Fruit fly (Drosophila melanogaster): ENCODE measurements around the gene slgA.

The slgA gene

DNA sequence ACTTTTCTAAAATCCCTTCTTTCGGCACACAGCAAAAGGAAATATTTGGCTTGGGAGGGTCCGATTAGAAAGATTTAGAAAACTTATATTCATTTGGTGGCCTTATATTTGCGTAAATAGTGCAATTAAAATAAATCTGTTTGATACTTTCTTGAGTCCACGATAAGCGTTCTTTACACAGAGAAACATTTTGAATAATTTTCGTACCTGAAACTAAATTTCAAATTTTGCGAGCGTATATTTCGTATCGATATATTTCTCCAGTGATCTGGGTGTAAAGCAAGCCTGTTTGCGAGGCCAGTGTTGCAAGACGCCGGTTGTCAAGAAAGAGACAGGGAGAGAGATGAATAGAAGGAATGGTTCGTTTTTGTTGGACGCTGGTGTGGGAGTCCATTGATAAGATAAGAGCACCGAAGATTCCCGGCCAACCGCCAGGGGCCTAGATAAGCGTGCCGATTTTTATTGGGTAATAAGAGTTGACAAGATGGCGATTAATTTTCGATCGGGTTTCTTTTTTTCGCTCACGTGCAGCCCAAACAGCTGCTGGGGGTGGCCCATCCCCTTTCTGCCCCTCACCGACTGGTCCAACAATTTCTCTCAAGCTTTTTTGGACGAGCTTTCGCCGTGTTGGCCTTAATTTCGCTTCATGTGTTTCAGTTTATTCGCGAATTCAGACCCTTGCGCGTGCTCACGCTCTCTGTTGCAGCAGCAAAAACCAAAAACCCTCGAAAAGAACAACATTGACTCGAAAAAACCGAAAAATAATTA, at the start of gene slgA (continued):
- TF ChIP-seq Doc2 (GFP tag; IDR thresholded peaks at IDR 0.05) (no peak), bigmax (GFP tag; optimal IDR thresholded peaks at IDR 0.05) (no peak), CG8281 (tag; optimal IDR thresholded peaks at IDR 0.05) (no peak), zen2 (GFP tag; IDR thresholded peaks at IDR 0.05; ENCODE audit: partially characterized antibody) (peak; percentile 64), CG17568 (GFP tag; optimal IDR thresholded peaks at IDR 0.05) (no peak), zfh1 (GFP tag; IDR thresholded peaks at IDR 0.05) (0 out of 3 replicates have a peak, but pooled peaks have one; percentile 26), CG4854 (GFP tag; optimal IDR thresholded peaks at IDR 0.05) (peak; percentile 5), Trl (optimal IDR thresholded peaks at IDR 0.05) (no peak), Trl (GFP tag; optimal IDR thresholded peaks at IDR 0.05) (no peak), ranshi (GFP tag; IDR thresholded peaks at IDR 0.05) (no peak), az2 (GFP tag; optimal IDR thresholded peaks at IDR 0.05) (peak; percentile 14), toy (GFP tag; IDR thresholded peaks at IDR 0.05) (no peak), CG13424 (tag; optimal IDR thresholded peaks at IDR 0.05) (no peak), unpg (GFP tag; optimal IDR thresholded peaks at IDR 0.05) (no peak), CG14710 (tag; optimal IDR thresholded peaks at IDR 0.05) (peak; percentile 59), Hsf (GFP tag; optimal IDR thresholded peaks at IDR 0.05) (no peak), CG2889 (GFP tag; IDR thresholded peaks at IDR 0.05) (no peak), CG11695 (GFP tag; IDR thresholded peaks at IDR 0.05) (no peak), CG3726 (GFP tag; IDR thresholded peaks at IDR 0.05) (no peak), Chrac-16 (GFP tag; optimal IDR thresholded peaks at IDR 0.05) (peak; percentile 6), Fer2 (tag; optimal IDR thresholded peaks at IDR 0.05) (no peak), CG2712 (tag; optimal IDR thresholded peaks at IDR 0.05) (no peak), chinmo (GFP tag; IDR thresholded peaks at IDR 0.05; ENCODE audit: partially characterized antibody) (peak; percentile 62; the same call in 1 of the 4 replicates), CG6854 (GFP tag; optimal IDR thresholded peaks at IDR 0.05) (no peak), bab2 (GFP tag; optimal IDR thresholded peaks at IDR 0.05) (no peak), Fer1 (GFP tag; optimal IDR thresholded peaks at IDR 0.05) (no peak), CG6689 (GFP tag; IDR thresholded peaks at IDR 0.05) (no peak), mirr (GFP tag; optimal IDR thresholded peaks at IDR 0.05) (no peak), wdn (GFP tag; IDR thresholded peaks at IDR 0.05) (no peak), CG1647 (GFP tag; optimal IDR thresholded peaks at IDR 0.05) (peak; percentile 43), usp (GFP tag; optimal IDR thresholded peaks at IDR 0.05) (no peak), klu (GFP tag; IDR thresholded peaks at IDR 0.05) (no peak), Awh (GFP tag; IDR thresholded peaks at IDR 0.05) (no peak), CG12391 (tag; optimal IDR thresholded peaks at IDR 0.05) (peak; percentile 5), Hey (tag; optimal IDR thresholded peaks at IDR 0.05) (no peak), CG18476 (GFP tag; optimal IDR thresholded peaks at IDR 0.05) (no peak), Ravus (GFP tag; IDR thresholded peaks at IDR 0.05) (no peak), CG8388 (GFP tag; optimal IDR thresholded peaks at IDR 0.05) (no peak), CG15514 (GFP tag; optimal IDR thresholded peaks at IDR 0.05) (peak; percentile 65), tup (GFP tag; optimal IDR thresholded peaks at IDR 0.05) (no peak), nom (GFP tag; optimal IDR thresholded peaks at IDR 0.05) (peak; percentile 22), Dfd (GFP tag; optimal IDR thresholded peaks at IDR 0.05) (no peak), Bteb2 (GFP tag; optimal IDR thresholded peaks at IDR 0.05) (peak; percentile 35), row (GFP tag; IDR thresholded peaks at IDR 0.05) (peak; percentile 66), CG17829 (tag; optimal IDR thresholded peaks at IDR 0.05) (no peak), GATAe (GFP tag; conservative IDR thresholded peaks at IDR 0.05) (peak; percentile 95), gcm2 (GFP tag; optimal IDR thresholded peaks at IDR 0.05) (no peak), Gug (GFP tag; IDR thresholded peaks at IDR 0.05) (no peak), sqz (GFP tag; optimal IDR thresholded peaks at IDR 0.05) (no peak), CG12236 (GFP tag; optimal IDR thresholded peaks at IDR 0.05) (no peak), Vsx1 (GFP tag; optimal IDR thresholded peaks at IDR 0.05) (no peak)

Data from whole organism, embryonic.